Worm (Caenorhabditis elegans): ENCODE results near the gene pipp-4P.

DNA sequence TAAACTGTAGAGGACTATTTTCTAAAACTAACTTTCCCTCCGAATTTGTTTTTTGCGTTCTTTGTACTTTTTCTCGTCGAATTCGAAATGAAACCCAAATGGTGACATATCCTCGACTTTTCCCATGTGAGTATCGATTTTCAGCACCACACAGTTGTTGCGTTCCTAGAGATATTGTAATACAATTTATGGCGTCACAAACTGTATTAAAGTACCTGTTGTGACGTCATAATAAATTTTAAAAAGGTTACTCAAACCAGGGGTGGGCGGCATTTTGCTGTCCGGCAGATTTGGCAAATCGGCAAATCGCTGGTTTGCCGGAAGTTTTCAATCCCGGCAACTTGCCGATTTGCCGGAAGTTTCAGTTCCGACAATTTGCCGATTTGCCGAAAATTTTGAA is 18.3 kb upstream of the pipp-4P start:
- no peak for TF ChIP-seq zag-1 (tag; optimal IDR thresholded peaks at IDR 0.05)
- no peak for TF ChIP-seq lin-15B (tag; optimal IDR thresholded peaks at IDR 0.05)
- no peak for TF ChIP-seq unc-130 (tag; optimal IDR thresholded peaks at IDR 0.05)

Measured in whole organism, L1 larva.